Comparison of ENCODE assay signal across 7 worm cellular contexts in genomic region chrIV:1895024-1895423, ce11.
TF ChIP-seq lines count a peak whose summit lies in the region.

No protein-coding gene starts in this region.

TF ChIP-seq in whole organism, L1 larva, 84 proteins besides CTCF, POLR2A, EP300 and RAD21 (continues in another document):
- TF ChIP-seq nhr-47 (tag; optimal IDR thresholded peaks at IDR 0.05; lab: Kevin White, UChicago) (no peak), tlp-1 (tag; optimal IDR thresholded peaks at IDR 0.05; lab: Kevin White, UChicago) (no peak), nhr-84 (tag; optimal IDR thresholded peaks at IDR 0.05; lab: Kevin White, UChicago) (no peak), nhr-85 (tag; lab: Kevin White, UChicago) (no peak), C34B4.2 (tag; optimal IDR thresholded peaks at IDR 0.05; lab: Kevin White, UChicago) (no peak), F16B12.6 (tag; optimal IDR thresholded peaks at IDR 0.05; lab: Kevin White, UChicago) (no peak), ama-1 (optimal IDR thresholded peaks at IDR 0.05; lab: Kevin White, UChicago) (no peak), ztf-11 (tag; optimal IDR thresholded peaks at IDR 0.05; lab: Kevin White, UChicago) (peak in 1 of 2 experiments; percentile 31), efl-3 (GFP tag; optimal IDR thresholded peaks at IDR 0.05; lab: Kevin White, UChicago) (no peak), isw-1 (GFP tag; IDR thresholded peaks at IDR 0.05; lab: Robert Waterston, UW) (no peak), fkh-4 (tag; optimal IDR thresholded peaks at IDR 0.05; lab: Kevin White, UChicago; ENCODE audit: borderline replicate concordance) (peak; percentile 83), C04F5.9 (tag; optimal IDR thresholded peaks at IDR 0.05; lab: Kevin White, UChicago) (no peak), mep-1 (tag; optimal IDR thresholded peaks at IDR 0.05; lab: Kevin White, UChicago) (no peak), snpc-4 (tag; optimal IDR thresholded peaks at IDR 0.05; lab: Kevin White, UChicago) (no peak)

TF ChIP-seq in whole organism, L2 larva, 48 proteins besides CTCF, POLR2A, EP300 and RAD21:
- no peak for TF ChIP-seq alr-1 (tag; optimal IDR thresholded peaks at IDR 0.05; lab: Kevin White, UChicago)
- peak; percentile 6 for TF ChIP-seq unc-55 (GFP tag; optimal IDR thresholded peaks at IDR 0.05; lab: Kevin White, UChicago)

TF ChIP-seq in whole organism, L4 larva, 104 proteins besides CTCF, POLR2A, EP300 and RAD21:
- TF ChIP-seq jun-1 (tag; optimal IDR thresholded peaks at IDR 0.05; lab: Kevin White, UChicago) (no peak), aha-1 (tag; lab: Kevin White, UChicago) (peak; percentile 68), unc-62 (GFP tag; optimal IDR thresholded peaks at IDR 0.05 in 1 of 2; lab: Kevin White, UChicago) (no peak), unc-62 (tag; optimal IDR thresholded peaks at IDR 0.05; lab: Kevin White, UChicago) (no peak), cey-2 (tag; optimal IDR thresholded peaks at IDR 0.05; lab: Kevin White, UChicago; ENCODE audit: borderline replicate concordance, insufficient read depth) (no peak)

TF ChIP-seq in whole organism, early embryonic, 17 proteins besides CTCF, POLR2A, EP300 and RAD21:
- TF ChIP-seq hmg-4 (GFP tag; optimal IDR thresholded peaks at IDR 0.05; lab: Kevin White, UChicago) (peak; percentile 28), ceh-36 (tag; optimal IDR thresholded peaks at IDR 0.05; lab: Kevin White, UChicago) (peak; percentile 4), tra-4 (tag; optimal IDR thresholded peaks at IDR 0.05; lab: Kevin White, UChicago) (no peak), scrt-1 (GFP tag; IDR thresholded peaks at IDR 0.05; lab: Robert Waterston, UW) (no peak), ets-7 (tag; optimal IDR thresholded peaks at IDR 0.05; lab: Kevin White, UChicago) (no peak), aly-1 (tag; optimal IDR thresholded peaks at IDR 0.05; lab: Kevin White, UChicago) (no peak)

TF ChIP-seq in whole organism, late embryonic, 69 proteins besides CTCF, POLR2A, EP300 and RAD21:
- peak; percentile 96 for TF ChIP-seq hlh-8 (tag; optimal IDR thresholded peaks at IDR 0.05; lab: Kevin White, UChicago)
- peak; percentile 22 for TF ChIP-seq tbx-2 (tag; optimal IDR thresholded peaks at IDR 0.05; lab: Kevin White, UChicago)
- peak; percentile 8 for TF ChIP-seq unc-42 (tag; optimal IDR thresholded peaks at IDR 0.05; lab: Kevin White, UChicago)
- TF ChIP-seq ceh-31 (tag; optimal IDR thresholded peaks at IDR 0.05; lab: Kevin White, UChicago) = peak; percentile 8
- TF ChIP-seq C38D4.7 (GFP tag; optimal IDR thresholded peaks at IDR 0.05; lab: Kevin White, UChicago) = no peak
- TF ChIP-seq ceh-24 (tag; optimal IDR thresholded peaks at IDR 0.05; lab: Kevin White, UChicago) = no peak
- TF ChIP-seq ceh-6 (GFP tag; optimal IDR thresholded peaks at IDR 0.05; lab: Kevin White, UChicago) = no peak
- no peak for TF ChIP-seq ceh-14 (tag; optimal IDR thresholded peaks at IDR 0.05; lab: Kevin White, UChicago)
TF ChIP-seq in whole organism, late embryonic: peak in this region for 4.

TF ChIP-seq in whole organism, midembryonic, 9 proteins besides CTCF, POLR2A, EP300 and RAD21:
- TF ChIP-seq klf-2 (GFP tag; conservative IDR thresholded peaks at IDR 0.05; lab: Robert Waterston, UW) = no peak
- TF ChIP-seq ztf-23 (GFP tag; IDR thresholded peaks at IDR 0.05; lab: Robert Waterston, UW) = no peak
- TF ChIP-seq ztf-29 (GFP tag; IDR thresholded peaks at IDR 0.05; lab: Robert Waterston, UW) = peak; percentile 64
- TF ChIP-seq cog-1 (tag; optimal IDR thresholded peaks at IDR 0.05; lab: Kevin White, UChicago) = no peak
- no peak for TF ChIP-seq ref-1 (GFP tag; conservative IDR thresholded peaks at IDR 0.05; lab: Robert Waterston, UW)
- 0 out of 2 replicates have a peak, but pooled peaks have one; percentile 48 for TF ChIP-seq tab-1 (GFP tag; IDR thresholded peaks at IDR 0.05; lab: Robert Waterston, UW)
- no peak for TF ChIP-seq med-1 (GFP tag; optimal IDR thresholded peaks at IDR 0.05; lab: Kevin White, UChicago; ENCODE audit: insufficient read depth)
- TF ChIP-seq T22C8.4 (GFP tag; IDR thresholded peaks at IDR 0.05; lab: Robert Waterston, UW) = no peak
- 0 out of 2 replicates have a peak, but pooled peaks have one; percentile 50 for TF ChIP-seq flt-1 (GFP tag; IDR thresholded peaks at IDR 0.05; lab: Robert Waterston, UW)
TF ChIP-seq in whole organism, midembryonic: peak in this region for 3.

TF ChIP-seq in whole organism, mixed stage, embryonic, 35 proteins besides CTCF, POLR2A, EP300 and RAD21:
- TF ChIP-seq hlh-1 (tag; optimal IDR thresholded peaks at IDR 0.05; lab: Kevin White, UChicago) (peak; percentile 67), lin-32 (GFP tag; optimal IDR thresholded peaks at IDR 0.05; lab: Kevin White, UChicago) (peak; percentile 94), elt-3 (tag; optimal IDR thresholded peaks at IDR 0.05; lab: Kevin White, UChicago) (no peak), ces-1 (GFP tag; optimal IDR thresholded peaks at IDR 0.05; lab: Kevin White, UChicago) (peak; percentile 17), tbx-8 (GFP tag; optimal IDR thresholded peaks at IDR 0.05; lab: Kevin White, UChicago) (no peak), cnd-1 (tag; optimal IDR thresholded peaks at IDR 0.05; lab: Kevin White, UChicago) (peak; percentile 69), ham-2 (GFP tag; optimal IDR thresholded peaks at IDR 0.05; lab: Kevin White, UChicago) (peak; percentile 24), sptf-1 (tag; optimal IDR thresholded peaks at IDR 0.05; lab: Kevin White, UChicago) (peak; percentile 41), mls-2 (tag; optimal IDR thresholded peaks at IDR 0.05; lab: Kevin White, UChicago) (peak; percentile 59)
TF ChIP-seq in whole organism, mixed stage, embryonic: peak in this region for 7.

Comparison
In these comparisons a context has a peak if more than half of its experiments do, and no peak if none do; other contexts are left out.
1. Of the 29 proteins assayed by ChIP-seq in both whole organism, L4 larva and whole organism, L1 larva: peak only in whole organism, L4 larva: aha-1; only in whole organism, L1 larva: none; in both: none; in neither: 27; mixed calls (peak in some experiments, not most) for 1.